Fruit fly (Drosophila melanogaster) whole organism, embryonic: Measurements from ENCODE around the gene CG5641.

ENCODE experiments used
- Asciz ChIP-seq: fragments of 200-800 bp; sonication (Bioruptor generic); optimal IDR thresholded peaks from 2 replicates; lab custom pipeline; 2017; ENCODE audit warnings: missing biosample characterization, mild to moderate bottlenecking, missing genetic modification characterization, missing genetic modification reagents
- Atf-2 ChIP-seq: fragments of 200-800 bp; sonication (Bioruptor generic); optimal IDR thresholded peaks from 2 replicates; lab custom pipeline; 2016; ENCODE audit warnings: missing biosample characterization, missing genetic modification characterization
- CG10209 ChIP-seq: fragments of 200-800 bp; sonication (Bioruptor generic); optimal IDR thresholded peaks from 3 replicates; lab custom pipeline; 2017; ENCODE audit warnings: missing biosample characterization, mild to moderate bottlenecking, missing genetic modification characterization, missing genetic modification reagents
- CG10366 ChIP-seq: fragments of 200-800 bp; sonication (Bioruptor generic); IDR thresholded peaks from 2 replicates; pipeline ENCODE4 v1.3.6; 2022; ENCODE audit warnings: missing biosample characterization, missing genetic modification characterization
- CG11398 ChIP-seq: fragments of 200-800 bp; sonication (Bioruptor generic); optimal IDR thresholded peaks from 2 replicates; lab custom pipeline; 2016; ENCODE audit warnings: missing biosample characterization, missing genetic modification characterization
- CG12942 ChIP-seq: fragments of 200-800 bp; sonication (Bioruptor generic); optimal IDR thresholded peaks from 3 replicates; lab custom pipeline; 2016; ENCODE audit warnings: missing biosample characterization, missing genetic modification characterization
- CG13123 ChIP-seq: fragments of 200-800 bp; sonication (Bioruptor generic); optimal IDR thresholded peaks from 2 replicates; lab custom pipeline; 2016; ENCODE audit warnings: missing biosample characterization, missing genetic modification characterization
- CG13287 ChIP-seq: fragments of 200-800 bp; sonication (Bioruptor generic); IDR thresholded peaks from 2 replicates; pipeline ENCODE4 v1.3.6; 2022; ENCODE audit warnings: missing biosample characterization, missing genetic modification characterization; ENCODE audit not compliant: partially characterized antibody
- CG16815 ChIP-seq: fragments of 200-800 bp; sonication (Bioruptor generic); optimal IDR thresholded peaks from 3 replicates; lab custom pipeline; 2017; ENCODE audit warnings: missing biosample characterization, mild to moderate bottlenecking, missing genetic modification characterization
- CG17186 ChIP-seq: fragments of 200-800 bp; sonication (Bioruptor generic); optimal IDR thresholded peaks from 3 replicates; lab custom pipeline; 2017; ENCODE audit warnings: missing biosample characterization, missing genetic modification reagents, missing genetic modification characterization
- CG17385 ChIP-seq: fragments of 200-800 bp; sonication (Bioruptor generic); optimal IDR thresholded peaks from 3 replicates; lab custom pipeline; 2018; ENCODE audit warnings: missing biosample characterization, mild to moderate bottlenecking, missing genetic modification characterization
- CG1832 ChIP-seq: fragments of 200-800 bp; sonication (Bioruptor generic); optimal IDR thresholded peaks from 2 replicates; lab custom pipeline; 2017; ENCODE audit warnings: missing biosample characterization, mild to moderate bottlenecking, missing genetic modification characterization, inconsistent platforms
- CG2129 ChIP-seq: fragments of 200-800 bp; sonication (Bioruptor generic); IDR thresholded peaks from 2 replicates; pipeline ENCODE4 v1.3.6; 2022; ENCODE audit warnings: missing biosample characterization, missing genetic modification characterization; ENCODE audit not compliant: partially characterized antibody
- CG30403 ChIP-seq: fragments of 200-800 bp; sonication (Bioruptor generic); optimal IDR thresholded peaks from 3 replicates; lab custom pipeline; 2016; ENCODE audit warnings: missing biosample characterization, missing genetic modification characterization
- CG30431 ChIP-seq: fragments of 200-800 bp; sonication (Bioruptor generic); optimal IDR thresholded peaks from 2 replicates; lab custom pipeline; 2017; ENCODE audit warnings: missing biosample characterization, missing genetic modification characterization
- CG3163 ChIP-seq: fragments of 200-800 bp; sonication (Bioruptor generic); optimal IDR thresholded peaks from 3 replicates; lab custom pipeline; 2016; ENCODE audit warnings: missing biosample characterization, missing genetic modification characterization
- CG3838 ChIP-seq: fragments of 200-800 bp; sonication (Bioruptor generic); optimal IDR thresholded peaks from 3 replicates; lab custom pipeline; 2016; ENCODE audit warnings: missing biosample characterization, missing genetic modification characterization
- CG4328 ChIP-seq: fragments of 200-800 bp; sonication (Bioruptor generic); optimal IDR thresholded peaks from 3 replicates; lab custom pipeline; 2017; ENCODE audit warnings: missing biosample characterization, missing genetic modification reagents, missing genetic modification characterization
- CG7987 ChIP-seq: fragments of 200-800 bp; sonication (Bioruptor generic); optimal IDR thresholded peaks from 2 replicates; lab custom pipeline; 2018; ENCODE audit warnings: missing biosample characterization, mild to moderate bottlenecking, missing genetic modification characterization, moderate library complexity
- CG9437 ChIP-seq: fragments of 200-800 bp; sonication (Bioruptor generic); optimal IDR thresholded peaks from 2 replicates; lab custom pipeline; 2018; ENCODE audit warnings: missing biosample characterization, mild to moderate bottlenecking, missing genetic modification characterization
- Camta ChIP-seq: fragments of 200-800 bp; sonication (Bioruptor generic); optimal IDR thresholded peaks from 2 replicates; lab custom pipeline; 2016; ENCODE audit warnings: missing biosample characterization, missing genetic modification characterization
- Dfd ChIP-seq, 2 experiments: fragments of >200 bp; optimal IDR thresholded peaks; 2 replicates each; lab custom pipeline; 2017; ENCODE audit warnings: missing biosample characterization in 2 of 2, missing genetic modification characterization in 2 of 2
- E2f2 ChIP-seq: fragments of 200-800 bp; sonication (Bioruptor generic); IDR thresholded peaks from 2 replicates; pipeline ENCODE4 v1.3.6; 2022; ENCODE audit warnings: missing biosample characterization, missing genetic modification characterization
- Fer2 ChIP-seq: fragments of 200-800 bp; sonication (Bioruptor generic); optimal IDR thresholded peaks from 2 replicates; lab custom pipeline; 2018; ENCODE audit warnings: missing biosample characterization, mild to moderate bottlenecking, missing genetic modification characterization, moderate library complexity
- H15 ChIP-seq: fragments of 200-800 bp; sonication (Bioruptor generic); IDR thresholded peaks from 3 replicates; pipeline ENCODE4 v1.3.6; 2022; ENCODE audit warnings: missing biosample characterization, missing genetic modification characterization
- H2.0 ChIP-seq: fragments of 200-800 bp; sonication (Bioruptor generic); IDR thresholded peaks from 2 replicates; pipeline ENCODE4 v1.3.6; 2022; ENCODE audit warnings: missing biosample characterization, missing genetic modification characterization
- Jarid2 ChIP-seq: fragments of 200-800 bp; sonication (Bioruptor generic); optimal IDR thresholded peaks from 3 replicates; lab custom pipeline; 2017; ENCODE audit warnings: mild to moderate bottlenecking, missing biosample characterization, missing genetic modification reagents, missing genetic modification characterization
- Nf-YB ChIP-seq: fragments of 200-800 bp; sonication (Bioruptor generic); optimal IDR thresholded peaks from 3 replicates; lab custom pipeline; 2019; ENCODE audit warnings: missing biosample characterization, mild to moderate bottlenecking, missing genetic modification characterization, moderate library complexity
- Oaz ChIP-seq: fragments of 200-800 bp; sonication (Bioruptor generic); IDR thresholded peaks from 2 replicates; pipeline ENCODE4 v1.3.6; 2022; ENCODE audit warnings: missing biosample characterization, missing genetic modification characterization
- Ravus ChIP-seq: fragments of 200-800 bp; sonication (Bioruptor generic); IDR thresholded peaks from 2 replicates; pipeline ENCODE4 v1.3.6; 2022; ENCODE audit warnings: missing biosample characterization, missing genetic modification characterization
- Scr ChIP-seq: fragments of 200-800 bp; sonication (Bioruptor generic); IDR thresholded peaks from 2 replicates; pipeline ENCODE4 v1.3.6; 2022; ENCODE audit warnings: missing biosample characterization, missing genetic modification characterization; ENCODE audit not compliant: partially characterized antibody
- Sry-δ ChIP-seq: fragments of 200-800 bp; sonication (Bioruptor generic); optimal IDR thresholded peaks from 2 replicates; lab custom pipeline; 2016; ENCODE audit warnings: missing biosample characterization, missing genetic modification characterization
- Xrp1 ChIP-seq: fragments of 200-800 bp; sonication (Bioruptor generic); IDR thresholded peaks from 2 replicates; pipeline ENCODE4 v1.3.6; 2022; ENCODE audit warnings: missing biosample characterization, missing genetic modification characterization
- bcd ChIP-seq: fragments of 200-800 bp; sonication (Bioruptor generic); optimal IDR thresholded peaks from 2 replicates; lab custom pipeline; 2017; ENCODE audit warnings: missing biosample characterization, mild to moderate bottlenecking, missing genetic modification characterization
- chif ChIP-seq, 2 experiments: fragments of 200-800 bp; sonication (Bioruptor generic); optimal IDR thresholded peaks; 3 replicates each; lab custom pipeline; 2016; ENCODE audit warnings: missing biosample characterization in 2 of 2, missing genetic modification characterization in 2 of 2
- croc ChIP-seq: fragments of 200-800 bp; sonication (Bioruptor generic); conservative IDR thresholded peaks from 3 replicates; pipeline ENCODE4 v1.3.6; 2022; ENCODE audit warnings: missing biosample characterization, missing genetic modification characterization
- dati ChIP-seq: fragments of 200-800 bp; sonication (Bioruptor generic); IDR thresholded peaks from 2 replicates; pipeline ENCODE4 v1.3.6; 2022; ENCODE audit warnings: missing biosample characterization, missing genetic modification characterization
- exex ChIP-seq: fragments of 200-800 bp; sonication (Bioruptor generic); optimal IDR thresholded peaks from 4 replicates; lab custom pipeline; 2018; ENCODE audit warnings: missing biosample characterization, mild to moderate bottlenecking, missing genetic modification characterization, moderate library complexity
- gfzf ChIP-seq: fragments of 200-800 bp; sonication (Bioruptor generic); optimal IDR thresholded peaks from 2 replicates; lab custom pipeline; 2016; ENCODE audit warnings: missing biosample characterization, mild to moderate bottlenecking, missing genetic modification characterization, moderate library complexity
- hth ChIP-seq: fragments of >200 bp; optimal IDR thresholded peaks from 2 replicates; lab custom pipeline; 2017; ENCODE audit warnings: inconsistent platforms
- insv ChIP-seq, 2 experiments: fragments of 200-800 bp; sonication (Bioruptor generic); optimal IDR thresholded peaks; 3 replicates each; lab custom pipeline; 2016 to 2018; ENCODE audit warnings: missing biosample characterization in 2 of 2, missing genetic modification characterization in 2 of 2
- klu ChIP-seq: fragments of 200-800 bp; sonication (Bioruptor generic); IDR thresholded peaks from 2 replicates; pipeline ENCODE4 v1.3.6; 2022; ENCODE audit warnings: missing biosample characterization, missing genetic modification characterization
- nom ChIP-seq: fragments of 200-800 bp; sonication (Bioruptor generic); optimal IDR thresholded peaks from 2 replicates; lab custom pipeline; 2017; ENCODE audit warnings: missing biosample characterization, missing genetic modification characterization, mild to moderate bottlenecking, moderate library complexity, missing genetic modification reagents
- sd ChIP-seq: fragments of 200-800 bp; sonication (Bioruptor generic); optimal IDR thresholded peaks from 3 replicates; lab custom pipeline; 2018; ENCODE audit warnings: missing biosample characterization, mild to moderate bottlenecking, missing genetic modification characterization, moderate library complexity
- tap ChIP-seq: fragments of 200-800 bp; optimal IDR thresholded peaks from 3 replicates; lab custom pipeline; 2019; ENCODE audit warnings: missing biosample characterization, mild to moderate bottlenecking, missing genetic modification characterization, moderate library complexity
- tio ChIP-seq: fragments of 200-800 bp; sonication (Bioruptor generic); optimal IDR thresholded peaks from 2 replicates; lab custom pipeline; 2017; ENCODE audit warnings: missing biosample characterization, missing genetic modification characterization, inconsistent platforms
- trem ChIP-seq: fragments of 200-800 bp; optimal IDR thresholded peaks from 3 replicates; lab custom pipeline; 2019; ENCODE audit warnings: missing biosample characterization, mild to moderate bottlenecking, missing genetic modification characterization, moderate library complexity
- wek ChIP-seq: fragments of 200-800 bp; sonication (Bioruptor generic); optimal IDR thresholded peaks from 3 replicates; lab custom pipeline; 2018; ENCODE audit warnings: missing biosample characterization, mild to moderate bottlenecking, missing genetic modification characterization, moderate library complexity
- zen ChIP-seq: fragments of 200-800 bp; sonication (Bioruptor generic); optimal IDR thresholded peaks from 3 replicates; lab custom pipeline; 2018; ENCODE audit warnings: missing biosample characterization, mild to moderate bottlenecking, missing genetic modification characterization, moderate library complexity

The CG5641 gene

dm6 chr3R:12442601-12443533 is 13.8 kb upstream of the CG5641 start (continued):
- TF ChIP-seq Camta (GFP tag; lab: Kevin White, UChicago) (no peak), CG13287 (no peak), trem (tag; lab: Kevin White, UChicago) (no peak), CG10209 (GFP tag; lab: Kevin White, UChicago) (peak; percentile 24), exex (no peak), zen (no peak), CG4328 (no peak), gfzf (GFP tag; lab: Kevin White, UChicago) (no peak), Asciz (GFP tag; lab: Kevin White, UChicago) (no peak), CG11398 (no peak), CG10366 (GFP tag; lab: Robert Waterston, UW) (no peak), CG3163 (GFP tag; lab: Kevin White, UChicago) (peak; percentile 4), Atf-2 (GFP tag; lab: Kevin White, UChicago) (no peak), CG9437 (no peak), sd (tag; lab: Kevin White, UChicago) (peak; percentile 22), H15 (GFP tag; lab: Robert Waterston, UW) (no peak), H2.0 (no peak), CG30403 (peak; percentile 54), insv (GFP tag; optimal IDR thresholded peaks at IDR 0.05; lab: Kevin White, UChicago) (no peak), hth (no peak), Nf-YB (GFP tag; lab: Kevin White, UChicago) (no peak), CG3838 (GFP tag; lab: Kevin White, UChicago) (no peak), nom (GFP tag; lab: Kevin White, UChicago) (peak; percentile 23), Xrp1 (GFP tag; lab: Robert Waterston, UW) (peak; percentile 30; the same call in 1 of the 2 replicates), bcd (GFP tag; lab: Kevin White, UChicago) (peak; percentile 13), CG17385 (GFP tag; lab: Kevin White, UChicago) (peak; percentile 13), dati (GFP tag; lab: Robert Waterston, UW) (no peak), CG12942 (GFP tag; lab: Kevin White, UChicago) (no peak), Sry-δ (GFP tag; lab: Kevin White, UChicago) (no peak), CG17186 (GFP tag; lab: Kevin White, UChicago) (no peak), croc (GFP tag; lab: Robert Waterston, UW) (no peak), CG30431 (GFP tag; lab: Kevin White, UChicago) (no peak), E2f2 (GFP tag; lab: Robert Waterston, UW) (peak; percentile 8; the same call in 1 of the 2 replicates), Jarid2 (GFP tag; lab: Kevin White, UChicago) (no peak), klu (GFP tag; lab: Robert Waterston, UW) (no peak), Scr (GFP tag; lab: Robert Waterston, UW) (no peak), CG1832 (GFP tag; lab: Kevin White, UChicago) (peak; percentile 24), chif (GFP tag; optimal IDR thresholded peaks at IDR 0.05; lab: Kevin White, UChicago) (no peak), Oaz (GFP tag; lab: Robert Waterston, UW) (no peak), Fer2 (peak; percentile 53), CG2129 (GFP tag; lab: Robert Waterston, UW) (no peak), CG7987 (GFP tag; lab: Kevin White, UChicago) (peak; percentile 99), CG13123 (GFP tag; lab: Kevin White, UChicago) (no peak), Ravus (GFP tag; lab: Robert Waterston, UW) (no peak), wek (GFP tag; lab: Kevin White, UChicago) (no peak), Dfd (GFP tag; optimal IDR thresholded peaks at IDR 0.05; lab: Kevin White, UChicago) (no peak), tap (peak; percentile 12), CG16815 (GFP tag; lab: Kevin White, UChicago) (peak; percentile 15), tio (GFP tag; lab: Kevin White, UChicago) (no peak)
